Fruit fly (Drosophila melanogaster) whole organism, adult: Measurements from ENCODE around the gene VhaAC39-1.
A peak's percentile ranks its signal among the peaks of the same experiment; 100 is the strongest.

Experiments
- CG11617 ChIP-seq: fragments of 200-800 bp; sonication (Bioruptor generic); optimal IDR thresholded peaks from 2 replicates; lab custom pipeline; 2017; ENCODE audit warnings: mild to moderate bottlenecking, missing biosample characterization, missing genetic modification reagents, missing genetic modification characterization
- CG12768 ChIP-seq: fragments of 200-800 bp; sonication (Bioruptor generic); optimal IDR thresholded peaks from 2 replicates; lab custom pipeline; 2017; ENCODE audit warnings: missing biosample characterization, missing genetic modification characterization, mild to moderate bottlenecking, moderate library complexity, missing genetic modification reagents
- CG14711 ChIP-seq: fragments of 200-800 bp; sonication (Bioruptor generic); optimal IDR thresholded peaks from 2 replicates; lab custom pipeline; 2018; ENCODE audit warnings: missing biosample characterization, mild to moderate bottlenecking, missing genetic modification characterization, moderate library complexity
- CG1620 ChIP-seq: fragments of 200-800 bp; sonication (Bioruptor generic); optimal IDR thresholded peaks from 2 replicates; lab custom pipeline; 2016; ENCODE audit warnings: missing biosample characterization, missing genetic modification characterization
- CG33017 ChIP-seq: fragments of 200-800 bp; sonication (Bioruptor generic); optimal IDR thresholded peaks from 2 replicates; lab custom pipeline; 2018; ENCODE audit warnings: missing biosample characterization, mild to moderate bottlenecking, missing genetic modification characterization, moderate library complexity
- CG5204 ChIP-seq: fragments of 200-800 bp; sonication (Bioruptor generic); optimal IDR thresholded peaks from 2 replicates; lab custom pipeline; 2016; ENCODE audit warnings: missing biosample characterization, missing genetic modification characterization
- CG7045 ChIP-seq: fragments of 200-800 bp; sonication (Bioruptor generic); optimal IDR thresholded peaks from 2 replicates; lab custom pipeline; 2017; ENCODE audit warnings: missing biosample characterization, mild to moderate bottlenecking, missing genetic modification characterization
- CG7101 ChIP-seq: fragments of 200-800 bp; sonication (Bioruptor generic); optimal IDR thresholded peaks from 2 replicates; lab custom pipeline; 2018; ENCODE audit warnings: missing biosample characterization, mild to moderate bottlenecking, missing genetic modification characterization, moderate library complexity
- Clk ChIP-seq: fragments of 200-800 bp; sonication (Bioruptor generic); optimal IDR thresholded peaks from 2 replicates; lab custom pipeline; 2017; ENCODE audit warnings: missing biosample characterization, missing genetic modification characterization
- Crg-1 ChIP-seq: fragments of 200-800 bp; sonication (Bioruptor generic); optimal IDR thresholded peaks from 2 replicates; lab custom pipeline; 2016; ENCODE audit warnings: missing biosample characterization, missing genetic modification characterization
- Hr96 ChIP-seq: fragments of 200-800 bp; sonication (Bioruptor generic); optimal IDR thresholded peaks from 2 replicates; lab custom pipeline; 2016; ENCODE audit warnings: missing biosample characterization, missing genetic modification characterization
- Mnt ChIP-seq: fragments of 200-800 bp; sonication (Bioruptor generic); optimal IDR thresholded peaks from 2 replicates; lab custom pipeline; 2016; ENCODE audit warnings: missing biosample characterization, mild to moderate bottlenecking, missing genetic modification characterization
- bab1 ChIP-seq: fragments of 200-800 bp; sonication (Bioruptor generic); optimal IDR thresholded peaks from 3 replicates; lab custom pipeline; 2019; ENCODE audit warnings: missing biosample characterization, mild to moderate bottlenecking, missing genetic modification characterization, moderate library complexity
- cic ChIP-seq: fragments of 200-800 bp; sonication (Bioruptor generic); optimal IDR thresholded peaks from 2 replicates; lab custom pipeline; 2017; ENCODE audit warnings: missing biosample characterization, mild to moderate bottlenecking, missing genetic modification characterization, moderate library complexity
- cnc ChIP-seq, 2 experiments: fragments of >200 bp; optimal IDR thresholded peaks; 2 replicates each; lab custom pipeline; 2017
- kay ChIP-seq: fragments of 200-800 bp; sonication (Bioruptor generic); peaks from one replicate; lab custom pipeline; 2016; ENCODE audit warnings: missing biosample characterization, missing genetic modification characterization, borderline replicate concordance
- ovo ChIP-seq: fragments of 200-800 bp; sonication (Bioruptor generic); optimal IDR thresholded peaks from 2 replicates; lab custom pipeline; 2016; ENCODE audit warnings: missing biosample characterization, missing genetic modification characterization
- pad ChIP-seq: fragments of 200-800 bp; sonication (Bioruptor generic); optimal IDR thresholded peaks from 3 replicates; lab custom pipeline; 2017; ENCODE audit warnings: missing biosample characterization, missing genetic modification characterization, mild to moderate bottlenecking, moderate library complexity, missing genetic modification reagents
- tj ChIP-seq: fragments of 200-800 bp; sonication (Bioruptor generic); optimal IDR thresholded peaks from 3 replicates; lab custom pipeline; 2017; ENCODE audit warnings: missing biosample characterization, mild to moderate bottlenecking, missing genetic modification characterization, moderate library complexity
- toe ChIP-seq: fragments of 200-800 bp; sonication (Bioruptor generic); optimal IDR thresholded peaks from 2 replicates; lab custom pipeline; 2016; ENCODE audit warnings: missing biosample characterization, missing genetic modification characterization

Gene VhaAC39-1

dm6 chrX:3869092-3869491 lies 11.5 kb upstream of the VhaAC39-1 start:
- TF ChIP-seq cic (GFP tag; lab: Kevin White, UChicago) (peak; percentile 29), Mnt (GFP tag; lab: Kevin White, UChicago) (peak; percentile 5), kay (GFP tag; lab: Kevin White, UChicago) (peak; percentile 38), CG7045 (GFP tag; lab: Kevin White, UChicago) (no peak), CG7101 (peak; percentile 44)

- TF ChIP-seq toe: no peak
- TF ChIP-seq bab1 (GFP tag; lab: Kevin White, UChicago): no peak
- TF ChIP-seq CG7101: no peak
- no peak for TF ChIP-seq CG14711 (tag; lab: Kevin White, UChicago)
- TF ChIP-seq CG7045 (GFP tag; lab: Kevin White, UChicago): no peak
- peak; percentile 16 for TF ChIP-seq Hr96 (GFP tag; lab: Kevin White, UChicago)
- TF ChIP-seq Crg-1 (GFP tag; lab: Kevin White, UChicago): no peak
- TF ChIP-seq tj (GFP tag; lab: Kevin White, UChicago): no peak
Measured at dm6 chrX:3870577-3870976, 10.0 kb upstream of the VhaAC39-1 start.

- TF ChIP-seq cic (GFP tag; lab: Kevin White, UChicago) (peak; percentile 68), tj (GFP tag; lab: Kevin White, UChicago) (no peak)
Measured at dm6 chrX:3871889-3872409, 8.6 kb upstream of the VhaAC39-1 start, which contains the start of gene yin. TSS of gene yin (minus strand) at chrX:3871939.

dm6 chrX:3874452-3874851 lies 6.1 kb upstream of the VhaAC39-1 start:
- TF ChIP-seq toe: no peak
- no peak for TF ChIP-seq CG12768 (GFP tag; lab: Kevin White, UChicago)
- TF ChIP-seq bab1 (GFP tag; lab: Kevin White, UChicago): no peak
- no peak for TF ChIP-seq Clk
- TF ChIP-seq Mnt (GFP tag; lab: Kevin White, UChicago): no peak
- no peak for TF ChIP-seq pad (GFP tag; lab: Kevin White, UChicago)
- TF ChIP-seq ovo (GFP tag; lab: Kevin White, UChicago): no peak
- TF ChIP-seq CG1620: no peak
- TF ChIP-seq cic (GFP tag; lab: Kevin White, UChicago): no peak
- no peak for TF ChIP-seq CG7101

dm6 chrX:3874949-3875348 lies 5.6 kb upstream of the VhaAC39-1 start:
- no peak for TF ChIP-seq Hr96 (GFP tag; lab: Kevin White, UChicago)
- TF ChIP-seq tj (GFP tag; lab: Kevin White, UChicago): no peak
- TF ChIP-seq CG33017 (tag; lab: Kevin White, UChicago): no peak
- no peak for TF ChIP-seq CG1620
- no peak for TF ChIP-seq kay (GFP tag; lab: Kevin White, UChicago)
- TF ChIP-seq CG5204 (GFP tag; lab: Kevin White, UChicago): no peak

- no peak for TF ChIP-seq Clk
- no peak for TF ChIP-seq CG14711 (tag; lab: Kevin White, UChicago)
- no peak for TF ChIP-seq cic (GFP tag; lab: Kevin White, UChicago)
- TF ChIP-seq CG7101: no peak
- TF ChIP-seq CG5204 (GFP tag; lab: Kevin White, UChicago): no peak
- no peak for TF ChIP-seq CG1620
Measured at dm6 chrX:3883904-3884303, 3.4 kb downstream of the VhaAC39-1 start, which contains the start of gene CG15239. TSS of gene CG15239 (plus strand) at chrX:3884168.

- TF ChIP-seq toe (no peak), kay (GFP tag; lab: Kevin White, UChicago) (no peak), Hr96 (GFP tag; lab: Kevin White, UChicago) (no peak), cic (GFP tag; lab: Kevin White, UChicago) (no peak), bab1 (GFP tag; lab: Kevin White, UChicago) (no peak), CG7101 (no peak), CG14711 (tag; lab: Kevin White, UChicago) (no peak), CG12768 (GFP tag; lab: Kevin White, UChicago) (no peak), ovo (GFP tag; lab: Kevin White, UChicago) (no peak), CG11617 (GFP tag; lab: Kevin White, UChicago) (no peak), Clk (no peak), CG5204 (GFP tag; lab: Kevin White, UChicago) (no peak), CG1620 (no peak), CG7045 (GFP tag; lab: Kevin White, UChicago) (no peak), cnc (optimal IDR thresholded peaks at IDR 0.05; lab: Kevin White, UChicago) (no peak), tj (GFP tag; lab: Kevin White, UChicago) (no peak), pad (GFP tag; lab: Kevin White, UChicago) (no peak)
Measured at dm6 chrX:3886751-3887150, 6.2 kb downstream of the VhaAC39-1 start.
